Fruit fly (Drosophila melanogaster) whole organism, pupa: ENCODE measurements around the gene CG31381.

Experiments used
- CG13204 ChIP-seq: fragments of 200-800 bp; sonication (Bioruptor generic); optimal IDR thresholded peaks from 2 replicates; lab custom pipeline; 2018; ENCODE audit warnings: missing biosample characterization, mild to moderate bottlenecking, missing genetic modification characterization, moderate library complexity
- CG8159 ChIP-seq: fragments of 200-800 bp; sonication (Bioruptor generic); optimal IDR thresholded peaks from 3 replicates; lab custom pipeline; 2018; ENCODE audit warnings: missing biosample characterization, mild to moderate bottlenecking, missing genetic modification characterization, moderate library complexity

- TF ChIP-seq CG13204 (GFP tag; lab: Kevin White, UChicago) (no peak), CG8159 (tag; lab: Kevin White, UChicago) (peak; percentile 39)
Observed at dm6 chr3R:24910097-24910496, 33.3 kb downstream of the CG31381 start.
